Fruit fly (Drosophila melanogaster) whole organism, embryonic: ENCODE measurements around the gene gce.

ENCODE experiments used
- Atf6 ChIP-seq: fragments of 200-800 bp; sonication (Bioruptor generic); IDR thresholded peaks from 2 replicates; pipeline ENCODE4 v1.3.6; 2022; ENCODE audit warnings: missing biosample characterization, missing genetic modification characterization
- BEAF-32 ChIP-seq: fragments of 200-800 bp; sonication (Bioruptor generic); optimal IDR thresholded peaks from 3 replicates; lab custom pipeline; 2017; ENCODE audit warnings: missing biosample characterization, missing genetic modification characterization, mild to moderate bottlenecking, moderate library complexity, missing genetic modification reagents
- CG10209 ChIP-seq: fragments of 200-800 bp; sonication (Bioruptor generic); optimal IDR thresholded peaks from 3 replicates; lab custom pipeline; 2017; ENCODE audit warnings: missing biosample characterization, mild to moderate bottlenecking, missing genetic modification characterization, missing genetic modification reagents
- CG13894 ChIP-seq: fragments of 200-800 bp; sonication (Bioruptor generic); optimal IDR thresholded peaks from 3 replicates; lab custom pipeline; 2018; ENCODE audit warnings: missing biosample characterization, mild to moderate bottlenecking, missing genetic modification characterization, moderate library complexity
- CG14710 ChIP-seq: fragments of 200-800 bp; sonication (Bioruptor generic); optimal IDR thresholded peaks from 3 replicates; lab custom pipeline; 2019; ENCODE audit warnings: missing biosample characterization, mild to moderate bottlenecking, missing genetic modification characterization, moderate library complexity
- CG14860 ChIP-seq: fragments of 200-800 bp; sonication (Bioruptor generic); IDR thresholded peaks from 3 replicates; pipeline ENCODE4 v1.3.6; 2022; ENCODE audit warnings: missing biosample characterization, missing genetic modification characterization; ENCODE audit not compliant: partially characterized antibody
- CG16813 ChIP-seq: fragments of 200-800 bp; sonication (Bioruptor generic); IDR thresholded peaks from 3 replicates; pipeline ENCODE4 v1.3.6; 2022; ENCODE audit warnings: missing biosample characterization, missing genetic modification characterization; ENCODE audit not compliant: partially characterized antibody
- CG18599 ChIP-seq: fragments of 200-800 bp; sonication (Bioruptor generic); optimal IDR thresholded peaks from 3 replicates; lab custom pipeline; 2017; ENCODE audit warnings: missing biosample characterization, missing genetic modification characterization, mild to moderate bottlenecking, moderate library complexity, missing genetic modification reagents
- CG2116 ChIP-seq: fragments of 200-800 bp; sonication (Bioruptor generic); optimal IDR thresholded peaks from 3 replicates; lab custom pipeline; 2018; ENCODE audit warnings: missing biosample characterization, mild to moderate bottlenecking, missing genetic modification characterization
- CG30403 ChIP-seq: fragments of 200-800 bp; sonication (Bioruptor generic); optimal IDR thresholded peaks from 3 replicates; lab custom pipeline; 2016; ENCODE audit warnings: missing biosample characterization, missing genetic modification characterization
- CG4617 ChIP-seq: fragments of 200-800 bp; sonication (Bioruptor generic); optimal IDR thresholded peaks from 3 replicates; lab custom pipeline; 2016; ENCODE audit warnings: missing biosample characterization, missing genetic modification characterization, borderline replicate concordance
- CG4730 ChIP-seq: fragments of 200-800 bp; sonication (Bioruptor generic); IDR thresholded peaks from 2 replicates; pipeline ENCODE4 v1.3.6; 2022; ENCODE audit warnings: missing biosample characterization, missing genetic modification characterization
- CG6683 ChIP-seq: fragments of 200-800 bp; sonication (Bioruptor generic); optimal IDR thresholded peaks from 2 replicates; lab custom pipeline; 2017; ENCODE audit warnings: missing biosample characterization, mild to moderate bottlenecking, missing genetic modification characterization, missing genetic modification reagents
- CG9437 ChIP-seq: fragments of 200-800 bp; sonication (Bioruptor generic); optimal IDR thresholded peaks from 2 replicates; lab custom pipeline; 2018; ENCODE audit warnings: missing biosample characterization, mild to moderate bottlenecking, missing genetic modification characterization
- CG9932 ChIP-seq: fragments of 200-800 bp; sonication (Bioruptor generic); IDR thresholded peaks from 2 replicates; pipeline ENCODE4 v1.3.6; 2022; ENCODE audit warnings: missing biosample characterization, missing genetic modification characterization
- CoRest ChIP-seq: fragments of 200-800 bp; sonication (Bioruptor generic); optimal IDR thresholded peaks from 3 replicates; lab custom pipeline; 2018; ENCODE audit warnings: missing biosample characterization, mild to moderate bottlenecking, missing genetic modification characterization, moderate library complexity
- Dll ChIP-seq: fragments of 200-800 bp; sonication (Bioruptor generic); IDR thresholded peaks from 4 replicates; pipeline ENCODE4 v1.3.6; 2022; ENCODE audit warnings: missing biosample characterization, missing genetic modification characterization; ENCODE audit not compliant: partially characterized antibody
- Ets65A ChIP-seq: fragments of 200-800 bp; sonication (Bioruptor generic); peaks from one replicate; lab custom pipeline; 2016; ENCODE audit warnings: missing biosample characterization, missing genetic modification characterization
- GATAe ChIP-seq: fragments of 200-800 bp; sonication (Bioruptor generic); conservative IDR thresholded peaks from 2 replicates; pipeline ENCODE4 v1.3.6; 2022; ENCODE audit warnings: missing biosample characterization, missing genetic modification characterization
- HLH4C ChIP-seq: fragments of 200-800 bp; sonication (Bioruptor generic); IDR thresholded peaks from 3 replicates; pipeline ENCODE4 v1.3.6; 2022; ENCODE audit warnings: missing biosample characterization, missing genetic modification characterization; ENCODE audit not compliant: partially characterized antibody
- Hr3 ChIP-seq: fragments of 200-800 bp; sonication (Bioruptor generic); optimal IDR thresholded peaks from 3 replicates; lab custom pipeline; 2016; ENCODE audit warnings: missing biosample characterization, missing genetic modification characterization
- MBD-R2 ChIP-seq: fragments of 200-800 bp; sonication (Bioruptor generic); IDR thresholded peaks from 2 replicates; pipeline ENCODE4 v1.3.6; 2022; ENCODE audit warnings: missing biosample characterization, missing genetic modification characterization
- Mrtf ChIP-seq: fragments of 200-800 bp; sonication (Bioruptor generic); IDR thresholded peaks from 3 replicates; pipeline ENCODE4 v1.3.6; 2022; ENCODE audit warnings: missing biosample characterization, missing genetic modification characterization
- Pdp1 ChIP-seq, 2 experiments: fragments of 200-800 bp; sonication (Bioruptor generic); optimal IDR thresholded peaks; 3 replicates each; lab custom pipeline; 2016; ENCODE audit warnings: missing biosample characterization in 2 of 2, missing genetic modification characterization in 2 of 2, mild to moderate bottlenecking in 1 of 2, moderate library complexity in 1 of 2
- Scr ChIP-seq: fragments of 200-800 bp; sonication (Bioruptor generic); IDR thresholded peaks from 2 replicates; pipeline ENCODE4 v1.3.6; 2022; ENCODE audit warnings: missing biosample characterization, missing genetic modification characterization; ENCODE audit not compliant: partially characterized antibody
- Sry-δ ChIP-seq: fragments of 200-800 bp; sonication (Bioruptor generic); optimal IDR thresholded peaks from 2 replicates; lab custom pipeline; 2016; ENCODE audit warnings: missing biosample characterization, missing genetic modification characterization
- amos ChIP-seq: fragments of 200-800 bp; sonication (Bioruptor generic); IDR thresholded peaks from 2 replicates; pipeline ENCODE4 v1.3.6; 2022; ENCODE audit warnings: missing biosample characterization, missing genetic modification characterization; ENCODE audit not compliant: partially characterized antibody
- bbx ChIP-seq: fragments of 200-800 bp; sonication (Bioruptor generic); IDR thresholded peaks from 2 replicates; pipeline ENCODE4 v1.3.6; 2022; ENCODE audit warnings: missing biosample characterization, missing genetic modification characterization; ENCODE audit not compliant: partially characterized antibody
- dm ChIP-seq: fragments of 200-800 bp; sonication (Bioruptor generic); optimal IDR thresholded peaks from 3 replicates; lab custom pipeline; 2016; ENCODE audit warnings: missing biosample characterization, missing genetic modification characterization
- grau ChIP-seq: fragments of 200-800 bp; optimal IDR thresholded peaks from 3 replicates; lab custom pipeline; 2019; ENCODE audit warnings: missing biosample characterization, mild to moderate bottlenecking, missing genetic modification characterization, moderate library complexity
- klu ChIP-seq: fragments of 200-800 bp; sonication (Bioruptor generic); IDR thresholded peaks from 2 replicates; pipeline ENCODE4 v1.3.6; 2022; ENCODE audit warnings: missing biosample characterization, missing genetic modification characterization
- knrl ChIP-seq: fragments of 200-800 bp; sonication (Bioruptor generic); IDR thresholded peaks from 3 replicates; pipeline ENCODE4 v1.3.6; 2022; ENCODE audit warnings: missing biosample characterization, missing genetic modification characterization; ENCODE audit not compliant: partially characterized antibody
- mld ChIP-seq: fragments of 200-800 bp; sonication (Bioruptor generic); IDR thresholded peaks from 3 replicates; pipeline ENCODE4 v1.3.6; 2022; ENCODE audit warnings: missing biosample characterization, missing genetic modification characterization; ENCODE audit not compliant: partially characterized antibody
- row ChIP-seq: fragments of 200-800 bp; sonication (Bioruptor generic); IDR thresholded peaks from 3 replicates; pipeline ENCODE4 v1.3.6; 2022; ENCODE audit warnings: missing biosample characterization, missing genetic modification characterization
- ssp ChIP-seq: fragments of 200-800 bp; sonication (Bioruptor generic); IDR thresholded peaks from 2 replicates; pipeline ENCODE4 v1.3.6; 2022; ENCODE audit warnings: missing biosample characterization, missing genetic modification characterization
- tna ChIP-seq: fragments of 200-800 bp; sonication (Bioruptor generic); IDR thresholded peaks from 2 replicates; pipeline ENCODE4 v1.3.6; 2022; ENCODE audit warnings: missing biosample characterization, missing genetic modification characterization; ENCODE audit not compliant: partially characterized antibody
- unc-4 ChIP-seq: fragments of 200-800 bp; sonication (Bioruptor generic); IDR thresholded peaks from 2 replicates; pipeline ENCODE4 v1.3.6; 2022; ENCODE audit warnings: missing biosample characterization, missing genetic modification characterization; ENCODE audit not compliant: partially characterized antibody
- vnd ChIP-seq: fragments of 200-800 bp; sonication (Bioruptor generic); IDR thresholded peaks from 3 replicates; pipeline ENCODE4 v1.3.6; 2022; ENCODE audit warnings: missing biosample characterization, missing genetic modification characterization; ENCODE audit not compliant: partially characterized antibody
- wdn ChIP-seq: fragments of 200-800 bp; sonication (Bioruptor generic); IDR thresholded peaks from 2 replicates; pipeline ENCODE4 v1.3.6; 2022; ENCODE audit warnings: missing biosample characterization, missing genetic modification characterization
- zen2 ChIP-seq: fragments of 200-800 bp; sonication (Bioruptor generic); IDR thresholded peaks from 3 replicates; pipeline ENCODE4 v1.3.6; 2022; ENCODE audit warnings: missing biosample characterization, missing genetic modification characterization; ENCODE audit not compliant: partially characterized antibody

gce gene

dm6 chrX:15335845-15336453, 38.4 kb downstream of the gce start (continued):
- TF ChIP-seq CG4617 (no peak), row (0 out of 3 replicates have a peak, but pooled peaks have one; percentile 19), CG6683 (GFP tag; lab: Kevin White, UChicago) (no peak), GATAe (GFP tag; lab: Robert Waterston, UW) (0 out of 2 replicates have a peak, but pooled peaks have one; percentile 12), grau (peak; percentile 16), CG18599 (GFP tag; lab: Kevin White, UChicago) (peak; percentile 10), wdn (GFP tag; lab: Robert Waterston, UW) (no peak)
- TF ChIP-seq, all 482 proteins: peak for 15

dm6 chrX:15342017-15342416, 44.5 kb downstream of the gce start, which contains the start of gene CG9123:
TSS of gene CG9123 (minus strand) at chrX:15342117.
- TF ChIP-seq BEAF-32 (GFP tag; lab: Kevin White, UChicago), result peak; percentile 31
- TF ChIP-seq ssp (GFP tag; lab: Robert Waterston, UW), result no peak
- peak; percentile 14; the same call in 1 of the 2 replicates for TF ChIP-seq Scr (GFP tag; lab: Robert Waterston, UW)
- TF ChIP-seq bbx (GFP tag; lab: Robert Waterston, UW), result 0 out of 2 replicates have a peak, but pooled peaks have one; percentile 8
- 0 out of 2 replicates have a peak, but pooled peaks have one; percentile 18 for TF ChIP-seq amos (GFP tag; lab: Robert Waterston, UW)
- TF ChIP-seq Sry-δ (GFP tag; lab: Kevin White, UChicago), result peak; percentile 16

- peak; percentile 35; the same call in 2 of the 3 replicates for TF ChIP-seq zen2
- peak; percentile 45; the same call in 1 of the 3 replicates for TF ChIP-seq vnd (GFP tag; lab: Robert Waterston, UW)
- no peak for TF ChIP-seq Hr3 (GFP tag; lab: Kevin White, UChicago)
- TF ChIP-seq Scr (GFP tag; lab: Robert Waterston, UW), result peak; percentile 68
- peak; percentile 76 for TF ChIP-seq Sry-δ (GFP tag; lab: Kevin White, UChicago)
- peak; percentile 69 for TF ChIP-seq amos (GFP tag; lab: Robert Waterston, UW)
- peak; percentile 66; the same call in 1 of the 3 replicates for TF ChIP-seq mld (GFP tag; lab: Robert Waterston, UW)
- TF ChIP-seq tna (GFP tag; lab: Robert Waterston, UW), result peak; percentile 37; the same call in 1 of the 2 replicates
- TF ChIP-seq CG13894 (tag; lab: Kevin White, UChicago), result no peak
- TF ChIP-seq CoRest (tag; lab: Kevin White, UChicago), result peak; percentile 21
- peak; percentile 57; the same call in 2 of the 3 replicates for TF ChIP-seq knrl
- TF ChIP-seq row, result peak; percentile 71
- no peak for TF ChIP-seq CG4730 (GFP tag; lab: Robert Waterston, UW)
- peak; percentile 4 for TF ChIP-seq CG14710 (tag; lab: Kevin White, UChicago)
- no peak for TF ChIP-seq dm (GFP tag; lab: Kevin White, UChicago)
- TF ChIP-seq CG16813, result peak; percentile 57
- TF ChIP-seq Mrtf (GFP tag; lab: Robert Waterston, UW), result no peak
- TF ChIP-seq HLH4C, result peak; percentile 40
- peak; percentile 66 for TF ChIP-seq MBD-R2
- TF ChIP-seq klu (GFP tag; lab: Robert Waterston, UW), result no peak
- peak; percentile 69; the same call in 3 of the 4 replicates for TF ChIP-seq Dll (GFP tag; lab: Robert Waterston, UW)
- TF ChIP-seq Pdp1 (GFP tag; optimal IDR thresholded peaks at IDR 0.05; lab: Kevin White, UChicago), result peak in 1 of 2 experiments; percentile 26
- peak; percentile 9 for TF ChIP-seq CG30403 (GFP tag; lab: Kevin White, UChicago)
- TF ChIP-seq unc-4, result peak; percentile 53; the same call in 1 of the 2 replicates
- peak; percentile 89 for TF ChIP-seq CG2116
- TF ChIP-seq CG9437 (GFP tag; lab: Kevin White, UChicago), result peak; percentile 32
- no peak for TF ChIP-seq Atf6 (GFP tag; lab: Robert Waterston, UW)
- no peak for TF ChIP-seq Ets65A (GFP tag; lab: Kevin White, UChicago)
- peak; percentile 53 for TF ChIP-seq CG9932
- peak; percentile 48; the same call in 2 of the 3 replicates for TF ChIP-seq CG14860
- no peak for TF ChIP-seq CG10209 (GFP tag; lab: Kevin White, UChicago)
Observed at dm6 chrX:15344473-15345331, 47.1 kb downstream of the gce start, which contains the start of the genes CG12608 and Prp5. TSS of gene CG12608 (minus strand) at chrX:15344625. TSS of gene Prp5 (plus strand) at chrX:15345169.
